Fruit fly (Drosophila melanogaster) S2 (cell line): ENCODE data around the gene CG31075.

Experiments
- CG8478 ChIP-seq: fragments of >200 bp; optimal IDR thresholded peaks from 2 replicates; lab custom pipeline; 2018
- CTCF ChIP-seq, 2 experiments: fragments of >200 bp; optimal IDR thresholded peaks; 2 replicates each; lab custom pipeline; 2018

- TF ChIP-seq CG8478 (no peak), CTCF (optimal IDR thresholded peaks at IDR 0.05; lab: Kevin White, UChicago) (no peak)
These were observed 37.7 kb upstream of the CG31075 start, which contains the start of gene CG6271 for dm6 chr3R:27026009-27026408.
